Worm (Caenorhabditis elegans): ENCODE data around the gene Y43F8B.1.

ce11 chrV:19491302-19491701 is 54.7 kb downstream of the Y43F8B.1 start, which contains the start of gene Y43F8B.29:
- no peak for TF ChIP-seq elt-1 (tag; optimal IDR thresholded peaks at IDR 0.05; ENCODE audit: borderline replicate concordance, insufficient read depth)
- no peak for TF ChIP-seq lin-13 (tag; optimal IDR thresholded peaks at IDR 0.05)
- no peak for TF ChIP-seq nhr-76 (tag; optimal IDR thresholded peaks at IDR 0.05)
- TF ChIP-seq snpc-4 (tag; optimal IDR thresholded peaks at IDR 0.05): no peak
- no peak for TF ChIP-seq unc-62 (GFP tag; optimal IDR thresholded peaks at IDR 0.05)
- no peak for TF ChIP-seq nhr-2 (tag; optimal IDR thresholded peaks at IDR 0.05)
- no peak for TF ChIP-seq M03D4.4 (tag; optimal IDR thresholded peaks at IDR 0.05)
- TF ChIP-seq blmp-1 (tag; optimal IDR thresholded peaks at IDR 0.05): no peak

Measured in whole organism, mixed stage, embryonic.